Comparison of ENCODE assay signal across 2 worm cellular contexts in genomic region chrIV:2709590-2710201, ce11.
TF ChIP-seq lines count a peak whose summit lies in the region.

No protein-coding gene starts in this region.

TF ChIP-seq in whole organism, L4 larva, 104 proteins besides CTCF, POLR2A, EP300 and RAD21 (continued from another document and continues in another):
- TF ChIP-seq mdt-29 (GFP tag; IDR thresholded peaks at IDR 0.05; lab: Robert Waterston, UW) (no peak; the same call in 1 of the 2 replicates), rbr-2 (tag; optimal IDR thresholded peaks at IDR 0.05; lab: Kevin White, UChicago) (no peak), dmd-6 (GFP tag; IDR thresholded peaks at IDR 0.05; lab: Robert Waterston, UW) (no peak), aha-1 (tag; lab: Kevin White, UChicago) (peak; percentile 23), ceh-82 (tag; optimal IDR thresholded peaks at IDR 0.05; lab: Kevin White, UChicago) (no peak), ceh-44 (GFP tag; IDR thresholded peaks at IDR 0.05; lab: Robert Waterston, UW) (no peak), attf-4 (tag; optimal IDR thresholded peaks at IDR 0.05; lab: Kevin White, UChicago) (no peak), gei-8 (GFP tag; optimal IDR thresholded peaks at IDR 0.05; lab: Kevin White, UChicago) (no peak), mxl-2 (GFP tag; conservative IDR thresholded peaks at IDR 0.05; lab: Robert Waterston, UW) (no peak), D1046.2 (GFP tag; IDR thresholded peaks at IDR 0.05; lab: Robert Waterston, UW) (0 out of 2 replicates have a peak, but pooled peaks have one; percentile 37), lin-1 (GFP tag; IDR thresholded peaks at IDR 0.05; lab: Robert Waterston, UW) (peak; percentile 93), set-16 (GFP tag; IDR thresholded peaks at IDR 0.05; lab: Robert Waterston, UW) (no peak), ceh-28 (tag; optimal IDR thresholded peaks at IDR 0.05; lab: Kevin White, UChicago) (no peak), arid-1 (GFP tag; conservative IDR thresholded peaks at IDR 0.05; lab: Robert Waterston, UW) (peak; percentile 83; the same call in 1 of the 2 replicates), R02D3.7 (tag; optimal IDR thresholded peaks at IDR 0.05; lab: Kevin White, UChicago) (no peak), lir-3 (tag; optimal IDR thresholded peaks at IDR 0.05; lab: Kevin White, UChicago) (no peak), ZK337.2 (GFP tag; IDR thresholded peaks at IDR 0.05; lab: Robert Waterston, UW) (no peak), ama-1 (optimal IDR thresholded peaks at IDR 0.05; lab: Kevin White, UChicago) (no peak), nhr-41 (GFP tag; IDR thresholded peaks at IDR 0.05; lab: Robert Waterston, UW) (0 out of 2 replicates have a peak, but pooled peaks have one; percentile 46), duxl-1 (tag; optimal IDR thresholded peaks at IDR 0.05; lab: Kevin White, UChicago; ENCODE audit: poor library complexity) (no peak), mes-2 (tag; optimal IDR thresholded peaks at IDR 0.05; lab: Kevin White, UChicago; ENCODE audit: poor library complexity, severe bottlenecking) (no peak), nhr-42 (GFP tag; IDR thresholded peaks at IDR 0.05; lab: Robert Waterston, UW) (peak; percentile 76), lin-15B (tag; optimal IDR thresholded peaks at IDR 0.05; lab: Kevin White, UChicago) (no peak), hmg-1.1 (GFP tag; IDR thresholded peaks at IDR 0.05; lab: Robert Waterston, UW) (no peak), daf-19 (GFP tag; conservative IDR thresholded peaks at IDR 0.05; lab: Robert Waterston, UW) (peak; percentile 90), aly-2 (tag; optimal IDR thresholded peaks at IDR 0.05; lab: Kevin White, UChicago) (no peak), snpc-1.2 (GFP tag; IDR thresholded peaks at IDR 0.05; lab: Robert Waterston, UW) (peak; percentile 67; the same call in 1 of the 2 replicates), php-3 (GFP tag; IDR thresholded peaks at IDR 0.05; lab: Robert Waterston, UW) (peak; percentile 69), T26A8.4 (GFP tag; IDR thresholded peaks at IDR 0.05; lab: Robert Waterston, UW) (no peak; the same call in none of the 2 replicates), lsy-2 (tag; optimal IDR thresholded peaks at IDR 0.05; lab: Kevin White, UChicago) (peak in 1 of 2 experiments; percentile 74), zip-2 (tag; optimal IDR thresholded peaks at IDR 0.05; lab: Kevin White, UChicago) (no peak), nhr-11 (tag; optimal IDR thresholded peaks at IDR 0.05; lab: Kevin White, UChicago) (no peak), nhr-111 (GFP tag; optimal IDR thresholded peaks at IDR 0.05; lab: Kevin White, UChicago) (peak; percentile 5), tra-1 (GFP tag; IDR thresholded peaks at IDR 0.05; lab: Robert Waterston, UW) (0 out of 2 replicates have a peak, but pooled peaks have one; percentile 57), T20F7.1 (GFP tag; optimal IDR thresholded peaks at IDR 0.05; lab: Kevin White, UChicago) (peak; percentile 80), ceh-62 (tag; optimal IDR thresholded peaks at IDR 0.05; lab: Kevin White, UChicago) (no peak), zip-11 (GFP tag; IDR thresholded peaks at IDR 0.05; lab: Robert Waterston, UW) (no peak), nhr-6 (tag; optimal IDR thresholded peaks at IDR 0.05; lab: Kevin White, UChicago) (no peak), madf-9 (GFP tag; conservative IDR thresholded peaks at IDR 0.05; lab: Robert Waterston, UW) (peak; percentile 72), lin-39 (tag; optimal IDR thresholded peaks at IDR 0.05; lab: Kevin White, UChicago) (no peak), lin-13 (GFP tag; optimal IDR thresholded peaks at IDR 0.05; lab: Kevin White, UChicago) (no peak), unc-39 (tag; optimal IDR thresholded peaks at IDR 0.05; lab: Kevin White, UChicago) (no peak), mxl-3 (GFP tag; optimal IDR thresholded peaks at IDR 0.05; lab: Kevin White, UChicago) (no peak), egl-27 (tag; optimal IDR thresholded peaks at IDR 0.05; lab: Kevin White, UChicago) (no peak), fkh-10 (GFP tag; optimal IDR thresholded peaks at IDR 0.05; lab: Kevin White, UChicago) (no peak), Y105C5A.15 (GFP tag; IDR thresholded peaks at IDR 0.05; lab: Robert Waterston, UW) (peak; percentile 84), nhr-48 (tag; optimal IDR thresholded peaks at IDR 0.05; lab: Kevin White, UChicago) (no peak), nhr-28 (tag; optimal IDR thresholded peaks at IDR 0.05; lab: Kevin White, UChicago) (no peak), F10B5.3 (tag; optimal IDR thresholded peaks at IDR 0.05; lab: Kevin White, UChicago) (no peak), F44E2.7 (GFP tag; IDR thresholded peaks at IDR 0.05; lab: Robert Waterston, UW) (no peak), ctbp-1 (GFP tag; IDR thresholded peaks at IDR 0.05; lab: Robert Waterston, UW) (no peak), Y75B8A.6 (GFP tag; IDR thresholded peaks at IDR 0.05; lab: Robert Waterston, UW) (peak; percentile 84), spr-1 (tag; optimal IDR thresholded peaks at IDR 0.05; lab: Kevin White, UChicago) (no peak), F49E8.2 (tag; optimal IDR thresholded peaks at IDR 0.05; lab: Kevin White, UChicago; ENCODE audit: borderline replicate concordance) (no peak), mdl-1 (tag; optimal IDR thresholded peaks at IDR 0.05; lab: Kevin White, UChicago) (no peak), daf-12 (tag; optimal IDR thresholded peaks at IDR 0.05; lab: Kevin White, UChicago) (no peak), dmd-9 (GFP tag; IDR thresholded peaks at IDR 0.05; lab: Robert Waterston, UW) (0 out of 2 replicates have a peak, but pooled peaks have one; percentile 23), hif-1 (tag; optimal IDR thresholded peaks at IDR 0.05; lab: Kevin White, UChicago) (no peak), lin-38 (GFP tag; IDR thresholded peaks at IDR 0.05; lab: Robert Waterston, UW) (peak; percentile 67), ces-1 (GFP tag; optimal IDR thresholded peaks at IDR 0.05; lab: Kevin White, UChicago) (no peak), nhr-237 (tag; optimal IDR thresholded peaks at IDR 0.05; lab: Kevin White, UChicago) (no peak), mep-1 (tag; optimal IDR thresholded peaks at IDR 0.05; lab: Kevin White, UChicago) (peak; percentile 92), ceh-32 (tag; optimal IDR thresholded peaks at IDR 0.05; lab: Kevin White, UChicago; ENCODE audit: poor library complexity) (no peak), unc-130 (GFP tag; optimal IDR thresholded peaks at IDR 0.05; lab: Kevin White, UChicago) (no peak), F26F4.8 (GFP tag; conservative IDR thresholded peaks at IDR 0.05; lab: Robert Waterston, UW) (no peak), unc-62 (GFP tag; optimal IDR thresholded peaks at IDR 0.05 in 1 of 2; lab: Kevin White, UChicago) (no peak), unc-62 (tag; optimal IDR thresholded peaks at IDR 0.05; lab: Kevin White, UChicago) (no peak)

TF ChIP-seq in whole organism, young adult, 124 proteins besides CTCF, POLR2A, EP300 and RAD21 (continued from another document):
- no peak for TF ChIP-seq F10E7.11 (tag; optimal IDR thresholded peaks at IDR 0.05; lab: Kevin White, UChicago)
- no peak for TF ChIP-seq ztf-25 (GFP tag; IDR thresholded peaks at IDR 0.05; lab: Robert Waterston, UW)
- TF ChIP-seq pbrm-1 (GFP tag; IDR thresholded peaks at IDR 0.05; lab: Robert Waterston, UW) = 0 out of 2 replicates have a peak, but pooled peaks have one; percentile 49
- TF ChIP-seq C06A6.2 (GFP tag; conservative IDR thresholded peaks at IDR 0.05; lab: Robert Waterston, UW) = peak; percentile 54; the same call in 1 of the 2 replicates
- TF ChIP-seq ztf-6 (GFP tag; IDR thresholded peaks at IDR 0.05; lab: Robert Waterston, UW) = no peak
- no peak for TF ChIP-seq nhr-90 (tag; optimal IDR thresholded peaks at IDR 0.05; lab: Kevin White, UChicago)
- TF ChIP-seq lin-54 (GFP tag; optimal IDR thresholded peaks at IDR 0.05; lab: Kevin White, UChicago) = peak; percentile 31
- peak; percentile 20 for TF ChIP-seq gei-17 (GFP tag; optimal IDR thresholded peaks at IDR 0.05; lab: Kevin White, UChicago)
- TF ChIP-seq hsf-1 (GFP tag; IDR thresholded peaks at IDR 0.05; lab: Robert Waterston, UW) = 0 out of 2 replicates have a peak, but pooled peaks have one; percentile 54
- no peak for TF ChIP-seq ceh-100 (GFP tag; IDR thresholded peaks at IDR 0.05; lab: Robert Waterston, UW)
- no peak for TF ChIP-seq F52B5.7 (tag; optimal IDR thresholded peaks at IDR 0.05; lab: Kevin White, UChicago)
- TF ChIP-seq akir-1 (GFP tag; optimal IDR thresholded peaks at IDR 0.05; lab: Kevin White, UChicago) = no peak
- peak; percentile 65 for TF ChIP-seq atf-7 (tag; optimal IDR thresholded peaks at IDR 0.05; lab: Kevin White, UChicago)
- TF ChIP-seq tbp1 (GFP tag; optimal IDR thresholded peaks at IDR 0.05; lab: Kevin White, UChicago) = peak; percentile 46
